Fruit fly (Drosophila melanogaster): ENCODE results near the gene bou.
A peak's percentile ranks its signal among the peaks of the same experiment; 100 is the strongest.

The bou gene

dm6 chrX:6973340-6973739, 12.9 kb upstream of the bou start, which contains the start of gene CG3040 (continued):
- no peak for TF ChIP-seq sna (GFP tag; IDR thresholded peaks at IDR 0.05; ENCODE audit: partially characterized antibody)
- no peak for TF ChIP-seq CG11093 (GFP tag; IDR thresholded peaks at IDR 0.05)
- TF ChIP-seq pho (GFP tag; optimal IDR thresholded peaks at IDR 0.05), result peak; percentile 20
- no peak for TF ChIP-seq tup (GFP tag; optimal IDR thresholded peaks at IDR 0.05)
- peak; percentile 32 for TF ChIP-seq Hr3 (GFP tag; optimal IDR thresholded peaks at IDR 0.05)
- TF ChIP-seq CG2120 (GFP tag; optimal IDR thresholded peaks at IDR 0.05), result peak; percentile 62
- TF ChIP-seq CHES-1-like (GFP tag; optimal IDR thresholded peaks at IDR 0.05), result no peak
- peak; percentile 63 for TF ChIP-seq CG9797 (GFP tag; optimal IDR thresholded peaks at IDR 0.05)
- TF ChIP-seq br (optimal IDR thresholded peaks at IDR 0.05), result no peak
- peak; percentile 5 for TF ChIP-seq Nf-YC (tag; optimal IDR thresholded peaks at IDR 0.05)
- no peak for TF ChIP-seq yki (optimal IDR thresholded peaks at IDR 0.05)
- no peak for TF ChIP-seq Camta (GFP tag; optimal IDR thresholded peaks at IDR 0.05)
- TF ChIP-seq Nf-YB (GFP tag; optimal IDR thresholded peaks at IDR 0.05), result no peak
- TF ChIP-seq tna (GFP tag; IDR thresholded peaks at IDR 0.05; ENCODE audit: partially characterized antibody), result no peak
- peak; percentile 42 for TF ChIP-seq Sry-δ (GFP tag; optimal IDR thresholded peaks at IDR 0.05)
- no peak for TF ChIP-seq B-H1 (GFP tag; IDR thresholded peaks at IDR 0.05)
- no peak for TF ChIP-seq CG8281 (tag; optimal IDR thresholded peaks at IDR 0.05)
- TF ChIP-seq gfzf (GFP tag; optimal IDR thresholded peaks at IDR 0.05), result peak; percentile 93
- TF ChIP-seq seq (GFP tag; IDR thresholded peaks at IDR 0.05), result no peak
- TF ChIP-seq slp2 (GFP tag; optimal IDR thresholded peaks at IDR 0.05), result peak; percentile 11
- peak; percentile 43 for TF ChIP-seq CoRest (tag; optimal IDR thresholded peaks at IDR 0.05)
- peak; percentile 40 for TF ChIP-seq zfh2 (GFP tag; optimal IDR thresholded peaks at IDR 0.05)
- TF ChIP-seq CG5180 (GFP tag; optimal IDR thresholded peaks at IDR 0.05), result no peak
- no peak for TF ChIP-seq CG32767 (GFP tag; IDR thresholded peaks at IDR 0.05)
- TF ChIP-seq CG4282 (GFP tag; optimal IDR thresholded peaks at IDR 0.05), result no peak
- peak; percentile 20 for TF ChIP-seq CG7556 (GFP tag; optimal IDR thresholded peaks at IDR 0.05)
- TF ChIP-seq CG30403 (GFP tag; optimal IDR thresholded peaks at IDR 0.05), result peak; percentile 56
- TF ChIP-seq CG12391 (tag; optimal IDR thresholded peaks at IDR 0.05), result peak; percentile 51
- TF ChIP-seq Abd-B (GFP tag; optimal IDR thresholded peaks at IDR 0.05), result peak; percentile 25
- TF ChIP-seq dimm (GFP tag; IDR thresholded peaks at IDR 0.05), result no peak
- no peak for TF ChIP-seq hb (GFP tag; IDR thresholded peaks at IDR 0.05; ENCODE audit: partially characterized antibody)
- peak; percentile 32 for TF ChIP-seq CG17568 (GFP tag; optimal IDR thresholded peaks at IDR 0.05)
- TF ChIP-seq CG13287 (GFP tag; IDR thresholded peaks at IDR 0.05; ENCODE audit: partially characterized antibody), result peak; percentile 8; the same call in 1 of the 2 replicates
- no peak for TF ChIP-seq CG12236 (GFP tag; optimal IDR thresholded peaks at IDR 0.05)
- TF ChIP-seq MBD-R2 (GFP tag; IDR thresholded peaks at IDR 0.05), result peak; percentile 63
- no peak for TF ChIP-seq CG15073 (GFP tag; optimal IDR thresholded peaks at IDR 0.05)
- peak; percentile 28 for TF ChIP-seq NfI (GFP tag; optimal IDR thresholded peaks at IDR 0.05)
- no peak for TF ChIP-seq wor (GFP tag; IDR thresholded peaks at IDR 0.05)
- TF ChIP-seq phol (tag; optimal IDR thresholded peaks at IDR 0.05), result peak; percentile 49
- peak; percentile 27 for TF ChIP-seq tin (GFP tag; optimal IDR thresholded peaks at IDR 0.05)
- no peak for TF ChIP-seq ewg (GFP tag; optimal IDR thresholded peaks at IDR 0.05)
- TF ChIP-seq HLH4C (GFP tag; IDR thresholded peaks at IDR 0.05; ENCODE audit: partially characterized antibody), result no peak
- no peak for TF ChIP-seq Sin3A (optimal IDR thresholded peaks at IDR 0.05)
- TF ChIP-seq Hr51 (GFP tag; optimal IDR thresholded peaks at IDR 0.05), result peak; percentile 2 to 39
- no peak for TF ChIP-seq CG11723 (GFP tag; optimal IDR thresholded peaks at IDR 0.05)
- no peak for TF ChIP-seq fd64A (GFP tag; optimal IDR thresholded peaks at IDR 0.05)
- TF ChIP-seq Poxn (GFP tag; IDR thresholded peaks at IDR 0.05), result no peak
- peak; percentile 81 for TF ChIP-seq CG4617 (GFP tag; optimal IDR thresholded peaks at IDR 0.05; ENCODE audit: borderline replicate concordance)
- peak; percentile 25 for TF ChIP-seq CG7839 (tag; optimal IDR thresholded peaks at IDR 0.05)
- peak; percentile 27 for TF ChIP-seq Antp (GFP tag; optimal IDR thresholded peaks at IDR 0.05)
- TF ChIP-seq B-H2 (GFP tag; optimal IDR thresholded peaks at IDR 0.05), result peak; percentile 14
- TF ChIP-seq CG11696 (GFP tag; IDR thresholded peaks at IDR 0.05), result no peak
